Worm (Caenorhabditis elegans) whole organism, L1 larva: ENCODE data around the gene ZK1290.10.

Experiments
- dpl-1 ChIP-seq, 3 experiments: fragments of 150-350 bp in 2 of 3; sonication (generic microtip) in 1 of 3; optimal IDR thresholded peaks; 2 replicates each; lab custom pipeline; 2014 to 2017; ENCODE audit warnings: missing biosample characterization in 3 of 3, missing genetic modification characterization in 3 of 3, missing genetic modification reagents in 3 of 3
- egl-13 ChIP-seq: sonication (generic microtip); optimal IDR thresholded peaks from 2 replicates; lab custom pipeline; 2016; ENCODE audit warnings: missing genotype, missing genetic modification reagents, missing genetic modification characterization, missing compliant biosample characterization
- elt-3 ChIP-seq, 6 experiments: fragments of 150-350 bp in 1 of 6; sonication (generic microtip); optimal IDR thresholded peaks; 2 replicates each; lab custom pipeline; 2017 to 2018; ENCODE audit warnings: missing biosample characterization in 6 of 6, missing genetic modification characterization in 6 of 6, inconsistent platforms in 1 of 6
- lin-13 ChIP-seq: fragments of 150-350 bp; optimal IDR thresholded peaks from 2 replicates; lab custom pipeline; 2014; ENCODE audit warnings: missing biosample characterization, missing genetic modification reagents, missing genetic modification characterization
- unc-130 ChIP-seq: fragments of 150-350 bp; optimal IDR thresholded peaks from 2 replicates; lab custom pipeline; 2017; ENCODE audit warnings: missing biosample characterization, missing genetic modification characterization, inconsistent platforms

- TF ChIP-seq dpl-1 (GFP tag; optimal IDR thresholded peaks at IDR 0.05; lab: Kevin White, UChicago) (no peak), unc-130 (tag; lab: Kevin White, UChicago) (no peak), egl-13 (tag; lab: Kevin White, UChicago) (no peak), elt-3 (tag; optimal IDR thresholded peaks at IDR 0.05; lab: Kevin White, UChicago) (no peak), lin-13 (GFP tag; lab: Kevin White, UChicago) (no peak)
Measured at ce11 chrII:7519221-7519620, 34.5 kb downstream of the ZK1290.10 start, which contains the start of gene glb-9.
